Fruit fly (Drosophila melanogaster) whole organism, prepupa: ENCODE data around the gene CG15767.

Source experiments
- CG10631 ChIP-seq: fragments of 200-800 bp; sonication (Bioruptor generic); optimal IDR thresholded peaks from 2 replicates; lab custom pipeline; 2016; ENCODE audit warnings: missing biosample characterization, missing genetic modification characterization
- CG10669 ChIP-seq: fragments of 200-800 bp; sonication (Bioruptor generic); optimal IDR thresholded peaks from 3 replicates; lab custom pipeline; 2018; ENCODE audit warnings: missing biosample characterization, mild to moderate bottlenecking, missing genetic modification characterization, moderate library complexity
- CG11762 ChIP-seq: fragments of 200-800 bp; sonication (Bioruptor generic); optimal IDR thresholded peaks from 3 replicates; lab custom pipeline; 2016; ENCODE audit warnings: missing biosample characterization, missing genetic modification characterization; ENCODE audit not compliant: insufficient read depth
- CG11902 ChIP-seq: fragments of 200-800 bp; sonication (Bioruptor generic); optimal IDR thresholded peaks from 3 replicates; lab custom pipeline; 2016; ENCODE audit warnings: missing biosample characterization, missing genetic modification characterization
- CG15336 ChIP-seq: fragments of 200-800 bp; sonication (Bioruptor generic); IDR thresholded peaks from 2 replicates; pipeline ENCODE4 v1.3.6; 2022; ENCODE audit warnings: missing biosample characterization, missing genetic modification characterization
- CG1621 ChIP-seq: fragments of 200-800 bp; sonication (Bioruptor generic); optimal IDR thresholded peaks from 3 replicates; lab custom pipeline; 2018; ENCODE audit warnings: missing biosample characterization, mild to moderate bottlenecking, missing genetic modification characterization
- CG3032 ChIP-seq: fragments of 200-800 bp; optimal IDR thresholded peaks from 2 replicates; lab custom pipeline; 2019; ENCODE audit warnings: missing biosample characterization, mild to moderate bottlenecking, missing genetic modification characterization, moderate library complexity
- CG31627 ChIP-seq: fragments of 200-800 bp; sonication (Bioruptor generic); optimal IDR thresholded peaks from 3 replicates; lab custom pipeline; 2016; ENCODE audit warnings: missing biosample characterization, missing genetic modification characterization
- CG32006 ChIP-seq: fragments of 200-800 bp; sonication (Bioruptor generic); optimal IDR thresholded peaks from 3 replicates; lab custom pipeline; 2017; ENCODE audit warnings: missing biosample characterization, mild to moderate bottlenecking, missing genetic modification characterization
- CG34406 ChIP-seq: fragments of 200-800 bp; sonication (Bioruptor generic); optimal IDR thresholded peaks from 3 replicates; lab custom pipeline; 2016; ENCODE audit warnings: missing biosample characterization, missing genetic modification characterization
- CG4318 ChIP-seq: fragments of 200-800 bp; sonication (Bioruptor generic); optimal IDR thresholded peaks from 3 replicates; lab custom pipeline; 2017; ENCODE audit warnings: missing biosample characterization, mild to moderate bottlenecking, missing genetic modification characterization
- CG6163 ChIP-seq: fragments of 200-800 bp; sonication (Bioruptor generic); IDR thresholded peaks from 3 replicates; pipeline ENCODE4 v1.3.6; 2022; ENCODE audit warnings: missing biosample characterization, missing genetic modification characterization
- CG6276 ChIP-seq: fragments of 200-800 bp; sonication (Bioruptor generic); optimal IDR thresholded peaks from 2 replicates; lab custom pipeline; 2017; ENCODE audit warnings: missing biosample characterization, mild to moderate bottlenecking, missing genetic modification characterization
- CG6792 ChIP-seq: fragments of 200-800 bp; sonication (Bioruptor generic); optimal IDR thresholded peaks from 3 replicates; lab custom pipeline; 2016; ENCODE audit warnings: missing biosample characterization, missing genetic modification characterization
- CG6808 ChIP-seq: fragments of 200-800 bp; sonication (Bioruptor generic); optimal IDR thresholded peaks from 3 replicates; lab custom pipeline; 2017; ENCODE audit warnings: missing biosample characterization, missing genetic modification characterization, mild to moderate bottlenecking, moderate library complexity, missing genetic modification reagents
- CG6854 ChIP-seq: fragments of 200-800 bp; sonication (Bioruptor generic); optimal IDR thresholded peaks from 2 replicates; lab custom pipeline; 2017; ENCODE audit warnings: missing biosample characterization, mild to moderate bottlenecking, missing genetic modification characterization
- CG7368 ChIP-seq: fragments of 200-800 bp; sonication (Bioruptor generic); optimal IDR thresholded peaks from 3 replicates; lab custom pipeline; 2016; ENCODE audit warnings: missing biosample characterization, missing genetic modification characterization
- CG8119 ChIP-seq: fragments of 200-800 bp; sonication (Bioruptor generic); IDR thresholded peaks from 3 replicates; pipeline ENCODE4 v1.3.6; 2022; ENCODE audit warnings: missing biosample characterization, missing genetic modification characterization
- CG8632 ChIP-seq: fragments of 200-800 bp; sonication (Bioruptor generic); optimal IDR thresholded peaks from 3 replicates; lab custom pipeline; 2016; ENCODE audit warnings: missing biosample characterization, missing genetic modification characterization
- Eip75B ChIP-seq: fragments of 200-800 bp; sonication (Bioruptor generic); optimal IDR thresholded peaks from 3 replicates; lab custom pipeline; 2016; ENCODE audit warnings: missing biosample characterization, missing genetic modification characterization
- Eip78C ChIP-seq: fragments of 200-800 bp; sonication (Bioruptor generic); peaks from one replicate; lab custom pipeline; 2016; ENCODE audit warnings: missing biosample characterization, missing genetic modification characterization
- Ets21C ChIP-seq: fragments of 200-800 bp; sonication (Bioruptor generic); optimal IDR thresholded peaks from 3 replicates; lab custom pipeline; 2016; ENCODE audit warnings: missing biosample characterization, missing genetic modification characterization
- Ets96B ChIP-seq: fragments of 200-800 bp; optimal IDR thresholded peaks from 2 replicates; lab custom pipeline; 2019; ENCODE audit warnings: missing biosample characterization, mild to moderate bottlenecking, missing genetic modification characterization, moderate library complexity
- Gug ChIP-seq: fragments of 200-800 bp; sonication (Bioruptor generic); IDR thresholded peaks from 2 replicates; pipeline ENCODE4 v1.3.6; 2022; ENCODE audit warnings: missing biosample characterization, missing genetic modification characterization
- Hr38 ChIP-seq: sonication (Bioruptor generic); optimal IDR thresholded peaks from 2 replicates; lab custom pipeline; 2016; ENCODE audit warnings: missing biosample characterization, missing genetic modification characterization
- Hr39 ChIP-seq: fragments of 200-800 bp; sonication (Bioruptor generic); optimal IDR thresholded peaks from 2 replicates; lab custom pipeline; 2016; ENCODE audit warnings: missing biosample characterization, missing genetic modification characterization
- Hr4 ChIP-seq: fragments of 200-800 bp; sonication (Bioruptor generic); optimal IDR thresholded peaks from 3 replicates; lab custom pipeline; 2016; ENCODE audit warnings: missing biosample characterization, missing genetic modification characterization
- Lpt ChIP-seq: fragments of 200-800 bp; sonication (Bioruptor generic); optimal IDR thresholded peaks from 3 replicates; lab custom pipeline; 2016; ENCODE audit warnings: missing biosample characterization, missing genetic modification characterization
- Met ChIP-seq: fragments of 200-800 bp; sonication (Bioruptor generic); optimal IDR thresholded peaks from 3 replicates; lab custom pipeline; 2016; ENCODE audit warnings: missing biosample characterization, missing genetic modification characterization
- OdsH ChIP-seq: fragments of 200-800 bp; sonication (Bioruptor generic); optimal IDR thresholded peaks from 3 replicates; lab custom pipeline; 2016; ENCODE audit warnings: missing biosample characterization, missing genetic modification characterization
- Smox ChIP-seq: fragments of 200-800 bp; sonication (Bioruptor generic); optimal IDR thresholded peaks from 3 replicates; lab custom pipeline; 2016; ENCODE audit warnings: missing biosample characterization, missing genetic modification characterization
- Sox14 ChIP-seq: fragments of 200-800 bp; sonication (Bioruptor generic); optimal IDR thresholded peaks from 3 replicates; lab custom pipeline; 2016; ENCODE audit warnings: missing biosample characterization, missing genetic modification characterization
- achi ChIP-seq: fragments of 200-800 bp; sonication (Bioruptor generic); optimal IDR thresholded peaks from 3 replicates; lab custom pipeline; 2016; ENCODE audit warnings: missing biosample characterization, missing genetic modification characterization
- acj6 ChIP-seq: fragments of 200-800 bp; sonication (Bioruptor generic); optimal IDR thresholded peaks from 3 replicates; lab custom pipeline; 2016; ENCODE audit warnings: missing biosample characterization, missing genetic modification characterization
- cyc ChIP-seq: fragments of 200-800 bp; sonication (Bioruptor generic); optimal IDR thresholded peaks from 3 replicates; lab custom pipeline; 2016; ENCODE audit warnings: missing biosample characterization, missing genetic modification characterization
- dac ChIP-seq: fragments of 200-800 bp; sonication (Bioruptor generic); optimal IDR thresholded peaks from 2 replicates; lab custom pipeline; 2017; ENCODE audit warnings: missing biosample characterization, mild to moderate bottlenecking, missing genetic modification characterization
- eg ChIP-seq: fragments of 200-800 bp; sonication (Bioruptor generic); IDR thresholded peaks from 3 replicates; pipeline ENCODE4 v1.3.6; 2022; ENCODE audit warnings: missing biosample characterization, missing genetic modification characterization
- esn ChIP-seq: fragments of 200-800 bp; sonication (Bioruptor generic); optimal IDR thresholded peaks from 2 replicates; lab custom pipeline; 2016; ENCODE audit warnings: missing biosample characterization, mild to moderate bottlenecking, missing genetic modification characterization, moderate library complexity
- fd85E ChIP-seq: fragments of 200-800 bp; sonication (Bioruptor generic); optimal IDR thresholded peaks from 3 replicates; lab custom pipeline; 2016; ENCODE audit warnings: missing biosample characterization, missing genetic modification characterization
- fkh ChIP-seq: fragments of 200-800 bp; sonication (Bioruptor generic); optimal IDR thresholded peaks from 3 replicates; lab custom pipeline; 2017; ENCODE audit warnings: missing biosample characterization, mild to moderate bottlenecking, missing genetic modification characterization, moderate library complexity
- lz ChIP-seq: fragments of 200-800 bp; sonication (Bioruptor generic); optimal IDR thresholded peaks from 3 replicates; lab custom pipeline; 2016; ENCODE audit warnings: missing biosample characterization, missing genetic modification characterization
- net ChIP-seq: fragments of 200-800 bp; sonication (Bioruptor generic); optimal IDR thresholded peaks from 3 replicates; lab custom pipeline; 2016; ENCODE audit warnings: missing biosample characterization, missing genetic modification characterization
- pdm3 ChIP-seq: fragments of 200-800 bp; sonication (Bioruptor generic); optimal IDR thresholded peaks from 3 replicates; lab custom pipeline; 2016; ENCODE audit warnings: missing biosample characterization, missing genetic modification characterization
- salr ChIP-seq, 2 experiments: fragments of 200-800 bp; sonication (Bioruptor generic); optimal IDR thresholded peaks; 3 replicates each; lab custom pipeline; 2016 to 2018; ENCODE audit warnings: missing biosample characterization in 2 of 2, missing genetic modification characterization in 2 of 2, mild to moderate bottlenecking in 1 of 2
- ss ChIP-seq, 2 experiments: fragments of 200-800 bp; sonication (Bioruptor generic); optimal IDR thresholded peaks; 2 replicates in 1 of 2; 3 replicates in 1 of 2; lab custom pipeline; 2017 to 2018; ENCODE audit warnings: mild to moderate bottlenecking in 2 of 2, missing biosample characterization in 2 of 2, missing genetic modification characterization in 2 of 2, moderate library complexity in 1 of 2
- svp ChIP-seq: fragments of 200-800 bp; sonication (Bioruptor generic); peaks from one replicate; lab custom pipeline; 2016; ENCODE audit warnings: missing biosample characterization, missing genetic modification characterization
- topi ChIP-seq: fragments of 200-800 bp; sonication (Bioruptor generic); optimal IDR thresholded peaks from 3 replicates; lab custom pipeline; 2016; ENCODE audit warnings: missing biosample characterization, missing genetic modification characterization

Gene CG15767

DNA sequence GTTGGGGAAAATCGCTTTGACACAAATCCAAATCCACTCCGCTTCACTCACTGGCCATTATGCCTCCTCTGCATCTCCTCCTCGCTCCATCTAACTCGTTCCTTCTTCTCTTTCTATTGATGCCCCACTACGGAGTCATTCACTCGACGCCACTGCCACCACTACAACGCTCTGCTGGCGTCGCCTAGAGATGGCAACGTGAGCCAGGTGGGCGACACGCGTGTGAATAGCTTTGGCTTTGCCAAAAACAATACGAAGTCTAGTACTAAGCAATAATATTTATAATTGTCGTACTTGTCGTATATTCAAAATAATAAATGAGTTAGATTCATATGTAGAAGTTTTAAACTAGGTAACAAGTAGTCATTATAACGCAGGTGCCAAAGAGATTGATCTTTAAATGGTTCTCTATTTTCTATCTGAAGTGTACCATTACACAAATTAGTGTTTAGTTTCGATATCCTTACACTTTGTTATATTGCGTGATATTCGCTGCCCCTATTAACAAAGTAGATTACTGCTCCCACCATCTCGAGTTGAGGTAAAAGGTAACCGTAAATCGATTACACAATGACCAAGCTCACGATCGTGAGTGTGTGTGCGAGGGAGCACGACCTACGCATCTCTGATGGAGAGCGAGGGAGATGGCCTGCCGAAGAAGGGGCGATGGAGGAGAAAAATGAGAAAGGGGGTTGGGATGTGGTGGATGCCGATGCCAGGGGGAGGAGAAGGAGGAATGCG is 44.1 kb upstream of the CG15767 start:
- TF ChIP-seq CG4318 (peak; percentile 38), achi (no peak), CG11762 (GFP tag; lab: Kevin White, UChicago) (no peak), CG6163 (GFP tag; lab: Robert Waterston, UW) (peak; percentile 36; the same call in 1 of the 3 replicates), CG34406 (no peak), net (GFP tag; lab: Kevin White, UChicago) (peak; percentile 27), CG6854 (GFP tag; lab: Kevin White, UChicago) (no peak), CG31627 (peak; percentile 7), Hr39 (GFP tag; lab: Kevin White, UChicago) (peak; percentile 18), acj6 (GFP tag; lab: Kevin White, UChicago) (peak; percentile 27), Gug (GFP tag; lab: Robert Waterston, UW) (0 out of 2 replicates have a peak, but pooled peaks have one; percentile 28), CG11902 (GFP tag; lab: Kevin White, UChicago) (no peak), CG32006 (GFP tag; lab: Kevin White, UChicago) (peak; percentile 52), salr (GFP tag; optimal IDR thresholded peaks at IDR 0.05; lab: Kevin White, UChicago) (peak in 1 of 2 experiments; percentile 19), CG10631 (peak; percentile 22), CG6792 (GFP tag; lab: Kevin White, UChicago) (no peak), Ets96B (tag; lab: Kevin White, UChicago) (no peak), eg (GFP tag; lab: Robert Waterston, UW) (peak; percentile 30; the same call in 1 of the 3 replicates), cyc (GFP tag; lab: Kevin White, UChicago) (peak; percentile 32), CG10669 (no peak), Eip78C (GFP tag; lab: Kevin White, UChicago) (peak; percentile 80), Hr4 (GFP tag; lab: Kevin White, UChicago) (peak; percentile 38), fd85E (GFP tag; lab: Kevin White, UChicago) (no peak), CG8119 (GFP tag; lab: Robert Waterston, UW) (0 out of 3 replicates have a peak, but pooled peaks have one; percentile 30), pdm3 (peak; percentile 37), fkh (no peak), svp (GFP tag; lab: Kevin White, UChicago) (peak; percentile 90), Hr38 (GFP tag; lab: Kevin White, UChicago) (no peak), dac (peak; percentile 0), esn (peak; percentile 43), CG8632 (GFP tag; lab: Kevin White, UChicago) (no peak), ss (GFP tag; optimal IDR thresholded peaks at IDR 0.05; lab: Kevin White, UChicago) (no peak), Lpt (GFP tag; lab: Kevin White, UChicago) (no peak), CG15336 (GFP tag; lab: Robert Waterston, UW) (peak; percentile 42; the same call in 1 of the 2 replicates), CG6276 (GFP tag; lab: Kevin White, UChicago) (peak; percentile 21), lz (GFP tag; lab: Kevin White, UChicago) (peak; percentile 38), Ets21C (GFP tag; lab: Kevin White, UChicago) (no peak), CG6808 (no peak), CG3032 (tag; lab: Kevin White, UChicago) (no peak), Met (peak; percentile 43), Sox14 (GFP tag; lab: Kevin White, UChicago) (peak; percentile 36), CG1621 (tag; lab: Kevin White, UChicago) (no peak), Eip75B (peak; percentile 21), Smox (GFP tag; lab: Kevin White, UChicago) (peak; percentile 39), topi (GFP tag; lab: Kevin White, UChicago) (peak; percentile 39), OdsH (GFP tag; lab: Kevin White, UChicago) (peak; percentile 38), CG7368 (GFP tag; lab: Kevin White, UChicago) (no peak)
